Fruit fly (Drosophila melanogaster) Kc167 (cell line): ENCODE results near the gene Slc25A46a.

ENCODE experiments used
- Myc ChIP-seq: fragments of >200 bp; optimal IDR thresholded peaks from 2 replicates; lab custom pipeline; 2017; ENCODE audit warnings: missing external identifiers
- h ChIP-seq: fragments of >200 bp; optimal IDR thresholded peaks from 3 replicates; lab custom pipeline; 2018; ENCODE audit warnings: missing external identifiers

dm6 chrX:15992527-15992897 is 8.9 kb downstream of the Slc25A46a start:
- TF ChIP-seq Myc (lab: Kevin White, UChicago) (no peak), h (lab: Kevin White, UChicago) (no peak)
